Worm (Caenorhabditis elegans): ENCODE measurements around the gene inpp-5K.

- TF ChIP-seq ceh-36 (tag; optimal IDR thresholded peaks at IDR 0.05) (no peak), hmbx-1 (tag; optimal IDR thresholded peaks at IDR 0.05) (no peak), sea-1 (GFP tag; conservative IDR thresholded peaks at IDR 0.05) (no peak), ama-1 (optimal IDR thresholded peaks at IDR 0.05) (no peak), hmg-4 (GFP tag; optimal IDR thresholded peaks at IDR 0.05) (no peak), pes-1 (GFP tag; IDR thresholded peaks at IDR 0.05) (no peak), tbx-37 (GFP tag; conservative IDR thresholded peaks at IDR 0.05) (no peak), hnd-1 (tag; optimal IDR thresholded peaks at IDR 0.05) (no peak), tbx-11 (GFP tag; IDR thresholded peaks at IDR 0.05) (no peak), ets-7 (tag; optimal IDR thresholded peaks at IDR 0.05) (no peak), flt-1 (GFP tag; IDR thresholded peaks at IDR 0.05) (no peak), aly-1 (tag; optimal IDR thresholded peaks at IDR 0.05) (no peak), B0310.2 (tag; optimal IDR thresholded peaks at IDR 0.05) (no peak), scrt-1 (GFP tag; IDR thresholded peaks at IDR 0.05) (no peak)
These were observed 40.0 kb downstream of the inpp-5K start, which contains the start of gene gei-8 for ce11 chrIII:8121132-8121531.

All from whole organism, early embryonic.